Worm (Caenorhabditis elegans) whole organism, L4/young adult: ENCODE data around the gene iff-2.
A peak's percentile ranks its signal among the peaks of the same experiment; 100 is the strongest.

Experiments used
- W03F9.2 ChIP-seq: fragments of 150-350 bp; optimal IDR thresholded peaks from 2 replicates; lab custom pipeline; 2014; ENCODE audit warnings: missing biosample characterization, missing genetic modification characterization
- dao-5 ChIP-seq: sonication (generic microtip); optimal IDR thresholded peaks from 2 replicates; lab custom pipeline; 2016; ENCODE audit warnings: missing genotype, missing genetic modification characterization, moderate library complexity, missing compliant biosample characterization
- him-1 ChIP-seq: sonication (generic microtip); optimal IDR thresholded peaks from 2 replicates; lab custom pipeline; 2016; ENCODE audit warnings: missing genotype, missing genetic modification reagents, missing genetic modification characterization, missing compliant biosample characterization

iff-2 gene

DNA sequence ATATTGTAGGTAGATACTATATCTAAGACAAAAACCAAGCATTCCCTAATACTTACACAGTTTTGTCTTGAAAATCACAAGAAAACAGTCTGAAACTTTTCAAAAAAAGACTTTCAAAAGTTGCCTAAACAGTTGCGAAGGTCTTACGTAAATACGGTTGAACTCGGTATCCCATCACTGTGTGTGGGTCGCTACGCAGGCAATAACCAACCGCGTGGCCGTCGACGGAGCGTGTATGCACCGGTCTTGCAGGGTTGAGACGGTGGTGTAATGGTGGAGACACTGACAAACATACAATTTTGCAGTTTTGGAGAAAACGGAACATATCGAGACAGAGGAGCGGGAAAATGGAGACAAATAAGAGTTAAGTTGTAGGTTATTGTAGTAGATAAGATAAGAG lies at the start of gene iff-2:
Gene iff-2, minus strand, starts transcription at position 141 of the 400 bp plus-strand sequence.
- peak; percentile 77 for TF ChIP-seq dao-5 (tag; lab: Kevin White, UChicago)
- TF ChIP-seq W03F9.2 (tag; lab: Kevin White, UChicago), result peak; percentile 97
- peak; percentile 97 for TF ChIP-seq him-1

- no peak for TF ChIP-seq W03F9.2 (tag; lab: Kevin White, UChicago)
- TF ChIP-seq dao-5 (tag; lab: Kevin White, UChicago), result no peak
- no peak for TF ChIP-seq him-1
Observed at ce11 chrII:8610585-8610984, 49.4 kb upstream of the iff-2 start.

ce11 chrII:8610085-8610484 lies 48.9 kb upstream of the iff-2 start, which contains the start of gene F28C6.9:
Gene F28C6.9 (minus strand): TSS chrII:8610185.
- TF ChIP-seq him-1 (no peak), dao-5 (tag; lab: Kevin White, UChicago) (no peak), W03F9.2 (tag; lab: Kevin White, UChicago) (no peak)

DNA sequence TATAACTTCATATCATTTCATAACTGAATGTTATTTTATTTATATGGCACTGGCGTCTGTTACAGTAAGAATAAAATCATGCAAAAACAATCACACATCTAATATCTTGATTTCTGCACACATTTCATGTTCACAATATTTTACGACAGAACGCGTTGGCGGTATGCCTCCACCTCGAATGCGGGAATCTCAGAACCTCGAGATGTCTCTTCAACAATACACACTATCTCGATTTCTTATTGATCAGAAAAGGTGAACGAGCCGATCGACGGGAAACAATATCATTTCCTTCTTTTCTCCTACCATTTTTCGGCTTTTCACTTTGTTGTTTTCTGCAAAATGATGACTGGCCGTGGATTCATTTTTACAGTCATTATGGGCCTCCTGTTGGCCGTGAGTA lies 46.5 kb upstream of the iff-2 start, which contains the start of gene F28C6.10:
Gene F28C6.10, plus strand, starts transcription at position 301 of the 400 bp plus-strand sequence.
- TF ChIP-seq dao-5 (tag; lab: Kevin White, UChicago), result no peak
- TF ChIP-seq W03F9.2 (tag; lab: Kevin White, UChicago), result no peak
- TF ChIP-seq him-1, result no peak

DNA sequence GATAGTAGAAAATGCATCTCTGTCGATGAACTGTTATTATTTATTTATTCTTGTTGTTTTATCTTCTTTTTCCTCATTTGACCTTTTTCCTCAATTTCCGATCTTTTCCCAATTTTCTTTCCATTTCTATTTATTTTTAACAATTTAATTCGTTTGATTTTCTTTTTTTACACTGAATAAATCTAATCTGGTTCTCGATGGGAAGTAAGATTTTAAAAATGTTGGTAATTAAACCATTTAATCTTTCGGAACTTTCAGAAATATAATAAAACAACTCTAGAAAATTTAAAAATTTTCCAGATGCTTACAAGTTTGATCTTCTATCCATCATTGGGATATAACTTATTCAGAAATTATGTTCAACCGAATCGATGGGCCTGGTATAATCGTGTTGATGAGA lies 45.4 kb upstream of the iff-2 start, which contains the start of gene F28C6.8:
Gene F28C6.8, plus strand, starts transcription at position 301 of the 400 bp plus-strand sequence.
- TF ChIP-seq dao-5 (tag; lab: Kevin White, UChicago) (no peak), W03F9.2 (tag; lab: Kevin White, UChicago) (no peak), him-1 (no peak)

- TF ChIP-seq W03F9.2 (tag; lab: Kevin White, UChicago), result peak; percentile 37
- peak; percentile 53 for TF ChIP-seq dao-5 (tag; lab: Kevin White, UChicago)
- no peak for TF ChIP-seq him-1
Observed at ce11 chrII:8603567-8604359, 42.6 kb upstream of the iff-2 start, which contains the start of gene suf-1. Gene suf-1 (plus strand): TSS chrII:8603846.

DNA sequence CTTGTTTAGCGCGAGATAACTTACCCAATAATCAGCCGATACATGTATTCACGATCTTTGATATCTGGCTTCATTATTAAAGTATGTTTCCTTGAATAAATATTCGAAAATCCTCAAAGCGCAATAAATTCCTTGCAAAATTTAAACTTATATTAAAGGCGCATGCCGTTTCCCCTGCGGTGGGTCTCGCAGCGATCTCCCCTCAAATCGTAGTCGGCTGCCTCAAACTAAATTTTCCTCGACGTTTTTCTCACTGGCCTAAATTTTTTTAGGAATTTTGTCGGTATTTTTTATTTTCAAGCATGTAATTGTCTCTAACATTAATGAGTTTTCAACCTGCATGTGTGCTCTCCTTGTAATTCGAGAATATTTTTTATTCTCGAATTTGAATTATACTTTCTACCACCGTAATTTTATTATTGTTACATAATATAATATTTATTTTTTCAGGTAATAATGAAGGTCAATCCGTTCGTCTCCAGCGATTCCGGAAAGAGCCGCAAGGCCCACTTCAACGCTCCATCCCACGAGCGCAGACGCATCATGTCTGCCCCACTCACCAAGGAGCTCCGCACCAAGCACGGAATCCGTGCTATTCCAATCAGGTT lies 41.3 kb upstream of the iff-2 start, which contains the start of the genes cpf-1 and rpl-26:
Gene cpf-1, minus strand, starts transcription at position 104 of the 608 bp plus-strand sequence.
Gene rpl-26, plus strand, starts transcription at position 449 of the 608 bp plus-strand sequence.
- no peak for TF ChIP-seq him-1
- no peak for TF ChIP-seq dao-5 (tag; lab: Kevin White, UChicago)
- no peak for TF ChIP-seq W03F9.2 (tag; lab: Kevin White, UChicago)

- no peak for TF ChIP-seq him-1
- TF ChIP-seq W03F9.2 (tag; lab: Kevin White, UChicago), result no peak
- no peak for TF ChIP-seq dao-5 (tag; lab: Kevin White, UChicago)
Observed at ce11 chrII:8600165-8600564, 39.0 kb upstream of the iff-2 start, which contains the start of gene pigg-1. Gene pigg-1 (minus strand): TSS chrII:8600265.

ce11 chrII:8599214-8599613 lies 38.0 kb upstream of the iff-2 start, which contains the start of gene F28C6.5:
Gene F28C6.5 (plus strand): TSS chrII:8599514.
- no peak for TF ChIP-seq dao-5 (tag; lab: Kevin White, UChicago)

ce11 chrII:8593840-8594625 lies 32.9 kb upstream of the iff-2 start, which contains the start of gene aptf-3:
Gene aptf-3 (plus strand): TSS chrII:8594190.
- TF ChIP-seq him-1 (no peak), W03F9.2 (tag; lab: Kevin White, UChicago) (no peak), dao-5 (tag; lab: Kevin White, UChicago) (no peak)

DNA sequence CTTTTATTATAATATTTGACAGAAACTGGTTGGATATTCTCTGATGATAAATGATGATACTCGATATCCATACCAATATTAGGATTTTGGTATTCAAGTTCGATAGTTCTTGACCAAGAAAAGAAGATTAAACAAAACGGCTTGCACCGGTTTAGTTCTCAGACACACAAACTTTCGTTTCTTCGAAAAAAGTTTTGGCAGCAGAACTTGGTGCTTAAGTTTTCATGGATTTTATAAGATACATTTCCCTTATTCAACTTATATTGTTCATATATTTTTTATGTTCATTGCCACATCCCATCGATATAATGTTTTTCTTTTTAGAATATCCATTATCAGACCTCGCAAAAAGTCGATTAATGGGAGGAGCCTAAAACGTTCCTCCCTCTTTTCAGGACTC lies 29.5 kb upstream of the iff-2 start, which contains the start of gene aptf-4:
Gene aptf-4, plus strand, starts transcription at position 301 of the 400 bp plus-strand sequence.
- TF ChIP-seq W03F9.2 (tag; lab: Kevin White, UChicago) (no peak), dao-5 (tag; lab: Kevin White, UChicago) (no peak)

DNA sequence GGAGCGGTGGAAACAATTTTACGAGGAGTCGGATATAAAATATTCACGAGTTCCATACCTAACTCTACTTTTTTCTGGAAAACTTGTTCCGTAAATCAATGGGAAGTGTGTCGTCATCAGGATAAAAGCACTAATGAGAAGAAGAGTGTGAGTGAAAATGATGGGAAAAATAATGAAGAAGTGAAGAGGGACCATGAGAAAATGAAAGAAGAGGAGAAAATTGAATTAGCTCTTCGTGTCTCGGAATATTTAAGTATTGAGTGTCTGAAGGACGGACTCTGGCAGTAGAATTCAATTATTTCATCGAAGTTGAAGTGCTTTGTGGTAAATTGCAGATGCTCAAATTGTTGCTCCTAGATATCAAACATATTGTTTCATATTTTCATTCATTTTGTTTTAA lies 28.1 kb upstream of the iff-2 start:
- TF ChIP-seq dao-5 (tag; lab: Kevin White, UChicago) (no peak), W03F9.2 (tag; lab: Kevin White, UChicago) (no peak), him-1 (no peak)

- TF ChIP-seq him-1 (no peak), dao-5 (tag; lab: Kevin White, UChicago) (no peak), W03F9.2 (tag; lab: Kevin White, UChicago) (no peak)
Observed at ce11 chrII:8588442-8588841, 27.3 kb upstream of the iff-2 start.
